Worm (Caenorhabditis elegans) whole organism, late embryonic: ENCODE data around the gene C54D10.5.

ENCODE experiments used
- elt-4 ChIP-seq: sonication (generic microtip); optimal IDR thresholded peaks from 2 replicates; lab custom pipeline; 2016; ENCODE audit warnings: missing genetic modification characterization, missing compliant biosample characterization
- fkh-10 ChIP-seq: fragments of 150-350 bp; optimal IDR thresholded peaks from 2 replicates; lab custom pipeline; 2014; ENCODE audit warnings: missing biosample characterization, missing genetic modification reagents, missing genetic modification characterization
- madf-2 ChIP-seq: sonication (generic microtip); optimal IDR thresholded peaks from 2 replicates; lab custom pipeline; 2017; ENCODE audit warnings: missing genetic modification characterization, missing compliant biosample characterization
- pha-2 ChIP-seq: sonication (generic microtip); optimal IDR thresholded peaks from 2 replicates; lab custom pipeline; 2017; ENCODE audit warnings: mild to moderate bottlenecking, missing genetic modification characterization, missing compliant biosample characterization
- pha-4 ChIP-seq: fragments of 150-350 bp; optimal IDR thresholded peaks from 2 replicates; lab custom pipeline; 2018; ENCODE audit warnings: missing biosample characterization, missing genetic modification reagents, missing genetic modification characterization
- pqm-1 ChIP-seq: sonication (generic microtip); optimal IDR thresholded peaks from 2 replicates; lab custom pipeline; 2016; ENCODE audit warnings: missing genetic modification characterization, missing compliant biosample characterization
- pros-1 ChIP-seq: fragments of 150-350 bp; optimal IDR thresholded peaks from 2 replicates; lab custom pipeline; 2014; ENCODE audit warnings: missing biosample characterization, missing genetic modification reagents, missing genetic modification characterization
- syd-9 ChIP-seq: sonication (generic microtip); optimal IDR thresholded peaks from 2 replicates; lab custom pipeline; 2016; ENCODE audit warnings: mild to moderate bottlenecking, missing genetic modification characterization, moderate library complexity, missing compliant biosample characterization
- tbx-2 ChIP-seq: sonication (generic microtip); optimal IDR thresholded peaks from 2 replicates; lab custom pipeline; 2016; ENCODE audit warnings: missing genetic modification characterization, missing compliant biosample characterization
- zip-5 ChIP-seq: sonication (generic microtip); optimal IDR thresholded peaks from 2 replicates; lab custom pipeline; 2016; ENCODE audit warnings: missing genetic modification characterization, missing compliant biosample characterization

DNA sequence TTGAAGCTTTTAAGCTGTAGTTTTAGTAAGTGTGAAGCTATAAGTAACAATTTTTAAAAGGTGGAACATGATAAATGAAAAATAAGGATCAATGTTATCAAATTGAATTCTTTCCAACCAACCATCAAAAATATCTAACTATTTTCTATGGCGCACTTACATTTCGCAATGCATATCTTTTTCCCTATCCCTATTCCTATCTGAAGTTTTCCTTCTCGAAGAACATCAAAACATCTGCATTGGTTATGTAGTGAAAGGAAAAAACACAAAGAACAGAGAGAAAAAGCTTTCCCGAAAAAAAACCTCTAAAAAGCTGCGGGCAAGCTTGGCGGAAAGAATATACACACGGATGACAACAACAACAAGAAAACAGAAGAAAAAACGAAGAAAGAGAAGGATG, 31.4 kb downstream of the C54D10.5 start:
- TF ChIP-seq elt-4 (tag; lab: Kevin White, UChicago) (no peak), pqm-1 (tag; lab: Kevin White, UChicago) (no peak), fkh-10 (GFP tag; lab: Kevin White, UChicago) (no peak), madf-2 (tag; lab: Kevin White, UChicago) (no peak), zip-5 (tag; lab: Kevin White, UChicago) (no peak), pros-1 (tag; lab: Kevin White, UChicago) (no peak), syd-9 (tag; lab: Kevin White, UChicago) (no peak), pha-2 (tag; lab: Kevin White, UChicago) (no peak), pha-4 (tag; lab: Kevin White, UChicago) (no peak), tbx-2 (tag; lab: Kevin White, UChicago) (no peak)
